Worm (Caenorhabditis elegans) whole organism, midembryonic: Measurements from ENCODE around the gene ZK1290.11.
A peak's percentile ranks its signal among the peaks of the same experiment; 100 is the strongest.

ENCODE experiments used
- T22C8.4 ChIP-seq: fragments of 200-800 bp; sonication (Bioruptor generic); IDR thresholded peaks from 2 replicates; pipeline ENCODE4 v1.3.6; 2022; ENCODE audit warnings: missing genetic modification characterization, missing compliant biosample characterization
- cog-1 ChIP-seq: sonication (generic microtip); optimal IDR thresholded peaks from 2 replicates; lab custom pipeline; 2016; ENCODE audit warnings: missing genetic modification characterization, missing compliant biosample characterization
- flt-1 ChIP-seq: fragments of 200-800 bp; sonication (Bioruptor generic); IDR thresholded peaks from 2 replicates; pipeline ENCODE4 v1.3.6; 2022; ENCODE audit warnings: missing genetic modification characterization, missing compliant biosample characterization
- klf-2 ChIP-seq: fragments of 200-800 bp; sonication (Bioruptor generic); conservative IDR thresholded peaks from 2 replicates; pipeline ENCODE4 v1.3.6; 2022; ENCODE audit warnings: missing genetic modification reagents, missing genetic modification characterization, missing compliant biosample characterization
- med-1 ChIP-seq: sonication (generic microtip); optimal IDR thresholded peaks from 2 replicates; lab custom pipeline; 2017; ENCODE audit warnings: missing genetic modification characterization, mild to moderate bottlenecking, missing compliant biosample characterization, antibody characterized with exemption, missing genetic modification reagents; ENCODE audit not compliant: insufficient read depth
- ref-1 ChIP-seq: fragments of 200-800 bp; sonication (Bioruptor generic); conservative IDR thresholded peaks from 2 replicates; pipeline ENCODE4 v1.3.6; 2022; ENCODE audit warnings: missing genetic modification reagents, missing genetic modification characterization, missing compliant biosample characterization
- tab-1 ChIP-seq: fragments of 200-800 bp; sonication (Bioruptor generic); IDR thresholded peaks from 2 replicates; pipeline ENCODE4 v1.3.6; 2022; ENCODE audit warnings: missing genetic modification characterization, missing compliant biosample characterization
- ztf-23 ChIP-seq: fragments of 200-800 bp; sonication (Bioruptor generic); IDR thresholded peaks from 2 replicates; pipeline ENCODE4 v1.3.6; 2022; ENCODE audit warnings: missing genetic modification reagents, missing genetic modification characterization, missing compliant biosample characterization
- ztf-29 ChIP-seq: fragments of 200-800 bp; sonication (Bioruptor generic); IDR thresholded peaks from 2 replicates; pipeline ENCODE4 v1.3.6; 2022; ENCODE audit warnings: missing genetic modification reagents, missing genetic modification characterization, missing compliant biosample characterization

The ZK1290.11 gene

DNA sequence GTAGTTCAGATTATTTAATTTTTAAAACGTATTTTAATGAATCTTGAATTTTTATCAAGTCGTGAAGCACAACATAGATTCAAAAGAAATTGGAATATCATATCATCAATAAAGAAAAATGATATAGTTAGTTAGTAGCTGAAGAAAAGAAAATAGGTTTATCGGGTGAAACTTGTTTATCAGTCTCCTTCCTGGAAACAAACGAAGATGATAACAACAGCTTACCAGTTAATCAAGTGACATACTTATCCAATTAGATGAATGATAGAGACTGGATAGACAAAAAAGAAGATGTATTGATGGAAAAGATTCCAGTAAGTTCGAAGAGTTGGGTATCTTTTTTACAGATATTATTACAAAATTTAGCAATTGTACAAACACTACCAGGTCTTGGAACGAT lies 18.4 kb downstream of the ZK1290.11 start:
- TF ChIP-seq ztf-29, result no peak

ce11 chrII:7537603-7538230 lies 23.7 kb downstream of the ZK1290.11 start, which contains the start of gene nfi-1:
Gene nfi-1, plus strand, starts transcription at chrII:7538180.
- TF ChIP-seq flt-1 (no peak), ztf-29 (no peak), med-1 (GFP tag; lab: Kevin White, UChicago) (no peak), klf-2 (GFP tag; lab: Robert Waterston, UW) (no peak), tab-1 (no peak), T22C8.4 (GFP tag; lab: Robert Waterston, UW) (no peak), ref-1 (GFP tag; lab: Robert Waterston, UW) (no peak), ztf-23 (no peak), cog-1 (tag; lab: Kevin White, UChicago) (no peak)

DNA sequence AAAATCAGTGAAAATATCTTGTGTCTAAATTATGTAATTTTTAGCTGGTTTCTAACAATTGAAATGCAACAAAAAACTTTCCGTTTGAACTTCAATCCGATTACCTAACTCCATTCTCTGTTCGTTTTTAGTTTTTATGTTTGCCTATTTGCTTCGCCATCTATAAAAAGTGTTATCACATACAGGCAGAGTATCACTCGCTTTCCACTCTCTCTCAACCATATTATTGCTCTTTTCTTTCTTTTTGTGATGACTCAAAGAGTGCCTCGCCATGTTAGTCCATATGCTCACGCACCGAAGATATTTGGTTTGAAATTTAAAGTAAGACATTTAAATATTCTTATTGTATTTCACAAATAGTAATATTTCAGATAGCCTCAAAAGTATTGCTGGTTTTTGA lies 26.5 kb downstream of the ZK1290.11 start, which contains the start of gene ZK1290.13:
Gene ZK1290.13 (plus strand): TSS at position 73 of the 400 bp plus-strand sequence.
- no peak for TF ChIP-seq ref-1 (GFP tag; lab: Robert Waterston, UW)
- no peak for TF ChIP-seq ztf-23
- TF ChIP-seq klf-2 (GFP tag; lab: Robert Waterston, UW), result no peak
- TF ChIP-seq T22C8.4 (GFP tag; lab: Robert Waterston, UW), result no peak
- TF ChIP-seq flt-1, result no peak
- no peak for TF ChIP-seq med-1 (GFP tag; lab: Kevin White, UChicago)
- TF ChIP-seq tab-1, result no peak
- TF ChIP-seq cog-1 (tag; lab: Kevin White, UChicago), result no peak
- TF ChIP-seq ztf-29, result no peak

DNA sequence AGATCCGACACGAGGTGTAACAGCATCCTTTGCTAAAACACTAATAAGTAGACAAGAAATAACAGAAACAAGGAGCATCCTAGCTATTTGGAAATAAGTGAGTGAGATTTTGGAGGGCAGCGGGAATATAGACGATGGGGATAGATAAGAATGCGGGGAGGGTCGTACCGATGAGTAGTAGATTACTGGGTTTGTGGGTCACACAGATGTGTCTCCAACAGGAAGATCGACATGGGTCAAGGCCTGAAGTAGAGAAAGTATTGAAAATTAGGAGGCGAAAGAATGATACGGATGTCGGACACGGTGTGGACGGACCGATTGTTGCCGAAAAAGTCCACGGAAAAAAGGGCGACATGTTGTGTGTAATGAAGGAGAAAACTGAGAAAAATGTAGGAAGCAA lies 27.0 kb downstream of the ZK1290.11 start, which contains the start of gene wrt-10:
Gene wrt-10 (minus strand): TSS at position 195 of the 400 bp plus-strand sequence.
- no peak for TF ChIP-seq ztf-29
- TF ChIP-seq T22C8.4 (GFP tag; lab: Robert Waterston, UW), result no peak
- TF ChIP-seq med-1 (GFP tag; lab: Kevin White, UChicago), result no peak
- no peak for TF ChIP-seq flt-1
- TF ChIP-seq klf-2 (GFP tag; lab: Robert Waterston, UW), result no peak
- no peak for TF ChIP-seq cog-1 (tag; lab: Kevin White, UChicago)
- TF ChIP-seq ztf-23, result no peak
- no peak for TF ChIP-seq tab-1
- no peak for TF ChIP-seq ref-1 (GFP tag; lab: Robert Waterston, UW)

DNA sequence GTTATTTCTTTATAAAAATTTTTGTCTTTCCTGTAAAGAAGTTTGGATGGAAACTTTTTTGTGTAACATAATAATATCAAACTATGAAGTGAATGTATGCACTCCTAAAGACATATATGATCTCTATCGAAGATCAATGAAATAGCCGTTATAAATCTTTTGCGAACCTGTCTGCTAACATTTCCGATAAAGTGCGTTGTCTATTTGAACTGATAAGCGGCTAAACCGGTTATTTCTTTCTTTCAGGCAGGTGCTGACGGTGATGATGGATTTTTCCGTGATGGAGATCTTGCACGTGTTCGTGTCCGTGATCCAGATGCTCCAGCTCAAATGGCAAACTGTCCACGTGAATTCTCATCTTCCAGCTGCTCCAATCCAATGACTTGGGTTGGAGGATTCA lies 29.9 kb downstream of the ZK1290.11 start:
- TF ChIP-seq T22C8.4 (GFP tag; lab: Robert Waterston, UW) (no peak), med-1 (GFP tag; lab: Kevin White, UChicago) (no peak), klf-2 (GFP tag; lab: Robert Waterston, UW) (no peak), ztf-29 (no peak), cog-1 (tag; lab: Kevin White, UChicago) (no peak), tab-1 (no peak), flt-1 (no peak), ztf-23 (no peak), ref-1 (GFP tag; lab: Robert Waterston, UW) (no peak)

ce11 chrII:7530944-7531343 lies 30.4 kb downstream of the ZK1290.11 start, which contains the start of gene wrt-1:
Gene wrt-1, plus strand, starts transcription at chrII:7530996.
- TF ChIP-seq tab-1 (no peak), med-1 (GFP tag; lab: Kevin White, UChicago) (no peak), flt-1 (no peak)

DNA sequence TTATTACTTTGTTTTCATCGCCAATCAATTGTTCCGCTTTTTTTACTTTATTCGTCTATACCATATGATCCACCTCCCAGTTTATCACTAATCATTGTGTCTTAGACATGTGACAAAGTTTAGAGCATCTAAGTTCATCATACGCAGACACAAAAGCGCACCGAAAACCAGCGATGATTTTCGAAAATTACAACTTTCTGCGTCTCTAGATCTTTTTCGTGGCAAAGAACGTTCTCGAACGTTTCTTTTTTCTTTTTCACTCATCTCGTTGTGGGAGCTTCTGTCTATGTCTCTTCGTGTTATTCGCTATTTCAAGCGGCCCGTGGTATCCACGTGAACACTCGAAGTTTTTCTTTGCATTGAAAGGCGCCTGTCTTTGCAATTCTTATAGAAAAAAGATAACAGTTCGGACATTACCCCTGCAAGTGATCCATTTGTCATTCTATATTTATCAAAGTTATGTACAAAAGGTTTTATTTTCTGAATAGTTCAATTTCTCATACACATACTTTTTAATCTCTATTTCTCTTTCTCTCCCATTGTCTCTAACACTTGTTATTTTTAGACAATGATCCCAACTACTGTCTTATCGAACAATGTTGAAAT lies 32.2 kb downstream of the ZK1290.11 start, which contains the start of gene ZK1290.5:
Gene ZK1290.5 (plus strand): TSS at position 566 of the 606 bp plus-strand sequence.
- no peak for TF ChIP-seq klf-2 (GFP tag; lab: Robert Waterston, UW)
- no peak for TF ChIP-seq ztf-23
- TF ChIP-seq cog-1 (tag; lab: Kevin White, UChicago), result peak; percentile 5
- TF ChIP-seq T22C8.4 (GFP tag; lab: Robert Waterston, UW), result no peak
- no peak for TF ChIP-seq flt-1
- TF ChIP-seq tab-1, result no peak

DNA sequence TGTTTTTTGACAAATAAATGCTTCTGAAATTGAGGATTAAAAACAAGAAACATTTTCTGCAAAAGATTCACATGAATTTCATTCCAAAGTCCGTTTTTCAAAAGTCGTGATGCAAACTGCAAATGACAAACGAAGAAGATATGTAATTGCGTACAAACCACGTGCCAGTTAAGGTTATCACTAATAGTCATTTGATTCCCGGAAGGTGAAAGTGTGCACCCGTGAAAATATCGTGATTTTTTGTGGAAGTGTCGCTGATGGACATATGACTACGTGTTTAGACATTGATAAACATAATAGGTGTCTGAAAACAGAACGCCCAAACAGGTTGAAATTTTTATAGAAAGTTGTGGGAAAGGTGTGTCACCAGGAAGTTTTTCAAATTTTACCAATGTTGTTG lies 33.2 kb downstream of the ZK1290.11 start:
- TF ChIP-seq T22C8.4 (GFP tag; lab: Robert Waterston, UW), result no peak
- no peak for TF ChIP-seq flt-1
- no peak for TF ChIP-seq med-1 (GFP tag; lab: Kevin White, UChicago)
- no peak for TF ChIP-seq tab-1
- no peak for TF ChIP-seq cog-1 (tag; lab: Kevin White, UChicago)
- no peak for TF ChIP-seq klf-2 (GFP tag; lab: Robert Waterston, UW)
- no peak for TF ChIP-seq ref-1 (GFP tag; lab: Robert Waterston, UW)
- TF ChIP-seq ztf-23, result no peak
- no peak for TF ChIP-seq ztf-29

ce11 chrII:7525458-7525857 lies 35.9 kb downstream of the ZK1290.11 start, which contains the start of the genes ZK1290.7 and rnh-1.1:
Gene ZK1290.7, minus strand, starts transcription at chrII:7525558.
Gene rnh-1.1, plus strand, starts transcription at chrII:7525738.
- TF ChIP-seq T22C8.4 (GFP tag; lab: Robert Waterston, UW), result no peak
- no peak for TF ChIP-seq med-1 (GFP tag; lab: Kevin White, UChicago)
- TF ChIP-seq ztf-23, result no peak
- no peak for TF ChIP-seq flt-1
- TF ChIP-seq cog-1 (tag; lab: Kevin White, UChicago), result no peak
- TF ChIP-seq ztf-29, result no peak

DNA sequence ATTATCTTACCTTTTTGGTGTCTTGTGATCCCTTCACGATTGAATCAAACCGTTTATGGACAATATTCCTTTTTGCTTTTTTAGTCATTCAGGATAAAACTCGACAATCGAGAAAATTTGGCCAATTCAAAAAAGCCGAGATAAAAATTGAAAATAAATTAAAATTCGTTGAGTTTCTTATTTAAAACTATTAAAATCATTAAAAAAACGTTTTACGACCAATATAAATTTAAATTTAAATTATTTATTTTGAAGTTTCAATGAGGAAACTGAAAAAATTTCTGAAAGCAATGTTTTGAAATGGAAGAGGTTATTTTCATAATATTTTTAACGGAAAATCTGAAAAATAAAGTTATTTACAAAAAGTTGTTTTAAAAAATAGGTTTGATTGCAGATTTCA lies 38.1 kb downstream of the ZK1290.11 start, which contains the start of gene ZK1290.15:
Gene ZK1290.15 (plus strand): TSS at position 301 of the 400 bp plus-strand sequence.
- no peak for TF ChIP-seq ztf-23
- TF ChIP-seq tab-1, result no peak
- no peak for TF ChIP-seq med-1 (GFP tag; lab: Kevin White, UChicago)
- TF ChIP-seq cog-1 (tag; lab: Kevin White, UChicago), result no peak
- no peak for TF ChIP-seq flt-1
- no peak for TF ChIP-seq ref-1 (GFP tag; lab: Robert Waterston, UW)
- no peak for TF ChIP-seq T22C8.4 (GFP tag; lab: Robert Waterston, UW)
- TF ChIP-seq klf-2 (GFP tag; lab: Robert Waterston, UW), result no peak
